Fruit fly (Drosophila melanogaster) whole organism, adult: ENCODE data around the gene CG31301.

ENCODE experiments used
- CG11617 ChIP-seq: fragments of 200-800 bp; sonication (Bioruptor generic); optimal IDR thresholded peaks from 2 replicates; lab custom pipeline; 2017; ENCODE audit warnings: mild to moderate bottlenecking, missing biosample characterization, missing genetic modification reagents, missing genetic modification characterization
- CG12768 ChIP-seq: fragments of 200-800 bp; sonication (Bioruptor generic); optimal IDR thresholded peaks from 2 replicates; lab custom pipeline; 2017; ENCODE audit warnings: missing biosample characterization, missing genetic modification characterization, mild to moderate bottlenecking, moderate library complexity, missing genetic modification reagents
- CG14711 ChIP-seq: fragments of 200-800 bp; sonication (Bioruptor generic); optimal IDR thresholded peaks from 2 replicates; lab custom pipeline; 2018; ENCODE audit warnings: missing biosample characterization, mild to moderate bottlenecking, missing genetic modification characterization, moderate library complexity
- CG1620 ChIP-seq: fragments of 200-800 bp; sonication (Bioruptor generic); optimal IDR thresholded peaks from 2 replicates; lab custom pipeline; 2016; ENCODE audit warnings: missing biosample characterization, missing genetic modification characterization
- CG33017 ChIP-seq: fragments of 200-800 bp; sonication (Bioruptor generic); optimal IDR thresholded peaks from 2 replicates; lab custom pipeline; 2018; ENCODE audit warnings: missing biosample characterization, mild to moderate bottlenecking, missing genetic modification characterization, moderate library complexity
- CG5204 ChIP-seq: fragments of 200-800 bp; sonication (Bioruptor generic); optimal IDR thresholded peaks from 2 replicates; lab custom pipeline; 2016; ENCODE audit warnings: missing biosample characterization, missing genetic modification characterization
- CG7045 ChIP-seq: fragments of 200-800 bp; sonication (Bioruptor generic); optimal IDR thresholded peaks from 2 replicates; lab custom pipeline; 2017; ENCODE audit warnings: missing biosample characterization, mild to moderate bottlenecking, missing genetic modification characterization
- CG7101 ChIP-seq: fragments of 200-800 bp; sonication (Bioruptor generic); optimal IDR thresholded peaks from 2 replicates; lab custom pipeline; 2018; ENCODE audit warnings: missing biosample characterization, mild to moderate bottlenecking, missing genetic modification characterization, moderate library complexity
- Clk ChIP-seq: fragments of 200-800 bp; sonication (Bioruptor generic); optimal IDR thresholded peaks from 2 replicates; lab custom pipeline; 2017; ENCODE audit warnings: missing biosample characterization, missing genetic modification characterization
- Crg-1 ChIP-seq: fragments of 200-800 bp; sonication (Bioruptor generic); optimal IDR thresholded peaks from 2 replicates; lab custom pipeline; 2016; ENCODE audit warnings: missing biosample characterization, missing genetic modification characterization
- Hr96 ChIP-seq: fragments of 200-800 bp; sonication (Bioruptor generic); optimal IDR thresholded peaks from 2 replicates; lab custom pipeline; 2016; ENCODE audit warnings: missing biosample characterization, missing genetic modification characterization
- Mnt ChIP-seq: fragments of 200-800 bp; sonication (Bioruptor generic); optimal IDR thresholded peaks from 2 replicates; lab custom pipeline; 2016; ENCODE audit warnings: missing biosample characterization, mild to moderate bottlenecking, missing genetic modification characterization
- bab1 ChIP-seq: fragments of 200-800 bp; sonication (Bioruptor generic); optimal IDR thresholded peaks from 3 replicates; lab custom pipeline; 2019; ENCODE audit warnings: missing biosample characterization, mild to moderate bottlenecking, missing genetic modification characterization, moderate library complexity
- cic ChIP-seq: fragments of 200-800 bp; sonication (Bioruptor generic); optimal IDR thresholded peaks from 2 replicates; lab custom pipeline; 2017; ENCODE audit warnings: missing biosample characterization, mild to moderate bottlenecking, missing genetic modification characterization, moderate library complexity
- cnc ChIP-seq, 2 experiments: fragments of >200 bp; optimal IDR thresholded peaks; 2 replicates each; lab custom pipeline; 2017
- kay ChIP-seq: fragments of 200-800 bp; sonication (Bioruptor generic); peaks from one replicate; lab custom pipeline; 2016; ENCODE audit warnings: missing biosample characterization, missing genetic modification characterization, borderline replicate concordance
- ovo ChIP-seq: fragments of 200-800 bp; sonication (Bioruptor generic); optimal IDR thresholded peaks from 2 replicates; lab custom pipeline; 2016; ENCODE audit warnings: missing biosample characterization, missing genetic modification characterization
- pad ChIP-seq: fragments of 200-800 bp; sonication (Bioruptor generic); optimal IDR thresholded peaks from 3 replicates; lab custom pipeline; 2017; ENCODE audit warnings: missing biosample characterization, missing genetic modification characterization, mild to moderate bottlenecking, moderate library complexity, missing genetic modification reagents
- tj ChIP-seq: fragments of 200-800 bp; sonication (Bioruptor generic); optimal IDR thresholded peaks from 3 replicates; lab custom pipeline; 2017; ENCODE audit warnings: missing biosample characterization, mild to moderate bottlenecking, missing genetic modification characterization, moderate library complexity
- toe ChIP-seq: fragments of 200-800 bp; sonication (Bioruptor generic); optimal IDR thresholded peaks from 2 replicates; lab custom pipeline; 2016; ENCODE audit warnings: missing biosample characterization, missing genetic modification characterization

Gene CG31301

dm6 chr3R:15346018-15346383 is at the start of gene CG31301, which contains the start of gene Surf4:
Gene CG31301 (plus strand): TSS chr3R:15346205.
Gene Surf4 (minus strand): TSS chr3R:15346176.
- no peak for TF ChIP-seq tj (GFP tag; lab: Kevin White, UChicago)
- TF ChIP-seq bab1 (GFP tag; lab: Kevin White, UChicago) = peak; percentile 41
- TF ChIP-seq Mnt (GFP tag; lab: Kevin White, UChicago) = peak; percentile 84

dm6 chr3R:15297904-15298303 is 48.1 kb upstream of the CG31301 start:
- TF ChIP-seq kay (GFP tag; lab: Kevin White, UChicago) (peak; percentile 95), pad (peak; percentile 26), CG14711 (tag; lab: Kevin White, UChicago) (no peak), CG11617 (GFP tag; lab: Kevin White, UChicago) (no peak), Mnt (GFP tag; lab: Kevin White, UChicago) (peak; percentile 45), cic (GFP tag; lab: Kevin White, UChicago) (peak; percentile 50), CG12768 (GFP tag; lab: Kevin White, UChicago) (peak; percentile 36)

- TF ChIP-seq CG7045 (GFP tag; lab: Kevin White, UChicago) = no peak
- no peak for TF ChIP-seq toe (GFP tag; lab: Kevin White, UChicago)
- no peak for TF ChIP-seq CG7101 (tag; lab: Kevin White, UChicago)
- no peak for TF ChIP-seq bab1 (GFP tag; lab: Kevin White, UChicago)
- TF ChIP-seq Clk (GFP tag; lab: Kevin White, UChicago) = no peak
- TF ChIP-seq CG11617 (GFP tag; lab: Kevin White, UChicago) = no peak
- no peak for TF ChIP-seq Mnt (GFP tag; lab: Kevin White, UChicago)
- TF ChIP-seq CG14711 (tag; lab: Kevin White, UChicago) = no peak
- TF ChIP-seq Hr96 (GFP tag; lab: Kevin White, UChicago) = no peak
- TF ChIP-seq kay (GFP tag; lab: Kevin White, UChicago) = no peak
- TF ChIP-seq pad = no peak
Measured at dm6 chr3R:15305246-15305645, 40.8 kb upstream of the CG31301 start.

DNA sequence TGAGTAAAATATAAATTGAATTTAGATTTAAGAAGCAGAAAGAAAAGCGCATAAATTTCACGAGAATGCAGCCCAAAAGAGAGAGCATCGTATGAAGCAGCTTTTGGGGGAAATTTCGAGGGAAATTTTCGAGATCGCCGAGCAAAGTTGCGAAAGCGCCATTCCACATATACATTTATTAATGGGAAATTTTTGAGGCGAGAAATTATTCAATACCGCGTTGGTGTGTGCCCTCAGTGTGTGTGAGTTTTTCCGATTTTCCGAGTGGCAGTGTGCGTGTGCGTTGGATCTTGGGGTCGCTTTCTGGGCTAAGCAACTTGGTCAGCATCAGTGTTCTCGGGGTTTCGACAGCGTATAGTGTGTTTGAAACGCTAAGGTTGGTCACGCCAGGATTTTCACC is 36.1 kb upstream of the CG31301 start, which contains the start of gene Tm2:
Tm2 (plus strand) TSS at position 270 of the 400 bp plus-strand sequence.
- no peak for TF ChIP-seq ovo (GFP tag; lab: Kevin White, UChicago)

DNA sequence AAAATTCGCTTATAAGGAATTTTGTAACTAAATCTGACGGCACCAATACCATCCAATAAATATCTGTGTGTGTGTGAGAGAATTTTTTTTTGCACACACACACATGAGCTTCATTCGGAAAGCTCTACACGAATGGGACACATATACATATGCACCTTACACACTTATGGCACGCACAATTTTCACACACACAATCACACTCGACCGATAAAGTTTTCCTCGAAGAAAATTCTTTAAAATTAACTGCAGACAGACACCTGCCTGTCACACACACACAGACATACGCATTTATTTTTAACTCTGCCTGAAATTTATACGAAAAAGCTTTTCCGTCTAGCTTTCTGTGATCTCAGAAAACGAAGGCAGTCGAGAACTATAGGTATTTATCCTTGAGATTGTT is 35.3 kb upstream of the CG31301 start:
- no peak for TF ChIP-seq CG11617 (GFP tag; lab: Kevin White, UChicago)
- no peak for TF ChIP-seq CG7101 (tag; lab: Kevin White, UChicago)
- TF ChIP-seq cnc (optimal IDR thresholded peaks at IDR 0.05; lab: Kevin White, UChicago) = no peak
- TF ChIP-seq toe (GFP tag; lab: Kevin White, UChicago) = no peak
- TF ChIP-seq ovo (GFP tag; lab: Kevin White, UChicago) = no peak
- no peak for TF ChIP-seq Hr96 (GFP tag; lab: Kevin White, UChicago)
- no peak for TF ChIP-seq bab1 (GFP tag; lab: Kevin White, UChicago)

DNA sequence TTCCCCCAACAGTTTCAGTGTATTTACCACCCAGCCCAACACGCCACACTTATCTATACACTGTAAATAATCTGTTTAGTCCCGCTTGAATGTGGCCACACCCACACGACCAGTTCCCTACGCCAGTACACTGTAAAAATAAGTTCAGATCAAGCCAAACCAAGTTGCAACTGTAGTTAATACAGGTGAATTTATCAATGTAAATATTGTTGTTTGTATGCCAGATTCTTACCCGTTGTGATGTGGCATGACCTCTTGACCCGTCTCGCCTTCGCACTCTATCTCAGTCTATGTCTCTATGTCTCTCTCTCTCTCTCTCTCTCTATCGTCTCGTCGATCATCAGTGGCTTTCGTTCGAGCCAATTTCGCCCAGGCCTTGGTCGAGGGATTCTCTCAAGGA is 32.2 kb upstream of the CG31301 start:
- TF ChIP-seq Crg-1 (GFP tag; lab: Kevin White, UChicago) (no peak), CG1620 (GFP tag; lab: Kevin White, UChicago) (no peak), CG11617 (GFP tag; lab: Kevin White, UChicago) (no peak), kay (GFP tag; lab: Kevin White, UChicago) (no peak), cnc (optimal IDR thresholded peaks at IDR 0.05; lab: Kevin White, UChicago) (no peak)

- TF ChIP-seq Crg-1 (GFP tag; lab: Kevin White, UChicago) (no peak), CG7101 (tag; lab: Kevin White, UChicago) (no peak), cnc (optimal IDR thresholded peaks at IDR 0.05; lab: Kevin White, UChicago) (no peak), bab1 (GFP tag; lab: Kevin White, UChicago) (no peak), tj (GFP tag; lab: Kevin White, UChicago) (no peak), CG33017 (tag; lab: Kevin White, UChicago) (no peak)
Measured at dm6 chr3R:15316326-15316725, 29.7 kb upstream of the CG31301 start, which contains the start of gene CG14866. Gene CG14866 (plus strand): TSS chr3R:15316471.

DNA sequence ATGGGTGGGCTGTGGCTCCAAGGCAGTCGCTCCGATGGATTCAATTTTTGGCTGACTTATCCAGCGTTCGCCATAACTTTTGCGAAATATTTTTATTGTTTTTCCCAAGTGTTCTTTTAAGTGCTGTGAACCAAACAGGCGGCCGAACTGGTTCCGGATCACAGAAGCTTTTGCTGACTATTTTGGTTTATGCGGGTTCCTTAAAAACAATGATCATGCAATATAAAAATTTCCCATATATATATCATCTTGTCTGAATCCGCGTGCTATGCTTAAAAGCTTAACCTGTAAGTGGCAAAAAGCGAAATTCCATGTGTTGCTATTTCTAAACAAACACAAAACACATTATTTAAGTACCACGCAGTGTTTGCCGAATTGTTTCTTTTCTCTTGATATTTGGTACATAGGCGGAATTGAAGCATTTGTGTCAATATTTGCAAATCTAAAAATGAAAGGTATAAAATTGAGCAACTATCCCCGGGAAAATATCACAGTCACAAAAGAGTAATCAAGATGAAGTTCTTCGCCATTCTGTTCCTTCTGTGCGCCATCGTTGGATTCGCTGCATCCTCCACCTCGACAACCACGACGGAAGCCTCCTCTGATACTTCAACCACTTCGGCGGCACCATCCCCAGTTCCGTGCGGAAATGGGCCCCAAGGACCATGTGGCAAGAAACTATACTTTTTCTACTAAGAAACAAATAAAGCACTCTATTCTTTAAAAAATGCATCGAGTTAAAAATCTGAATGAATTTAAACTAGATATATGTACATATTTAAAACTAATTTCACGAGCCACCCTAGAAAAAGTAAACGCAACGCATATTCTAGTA is 25.9 kb upstream of the CG31301 start, which contains the start of the genes CG6276 and CG44040:
CG6276 (minus strand) TSS at position 158 of the 835 bp plus-strand sequence.
CG44040 (plus strand) TSS at position 467 of the 835 bp plus-strand sequence.
- peak; percentile 34 for TF ChIP-seq CG14711 (tag; lab: Kevin White, UChicago)
- no peak for TF ChIP-seq Crg-1 (GFP tag; lab: Kevin White, UChicago)
- peak; percentile 62 for TF ChIP-seq CG33017 (tag; lab: Kevin White, UChicago)
- TF ChIP-seq cnc (optimal IDR thresholded peaks at IDR 0.05; lab: Kevin White, UChicago) = peak in 1 of 2 experiments; percentile 38
- TF ChIP-seq Clk (GFP tag; lab: Kevin White, UChicago) = no peak
- peak; percentile 53 for TF ChIP-seq CG7045 (GFP tag; lab: Kevin White, UChicago)
- TF ChIP-seq CG7101 (tag; lab: Kevin White, UChicago) = peak; percentile 76
- no peak for TF ChIP-seq kay (GFP tag; lab: Kevin White, UChicago)
- TF ChIP-seq toe (GFP tag; lab: Kevin White, UChicago) = peak; percentile 48
- TF ChIP-seq CG12768 (GFP tag; lab: Kevin White, UChicago) = peak; percentile 37
- peak; percentile 7 for TF ChIP-seq ovo (GFP tag; lab: Kevin White, UChicago)
- TF ChIP-seq CG1620 (GFP tag; lab: Kevin White, UChicago) = peak; percentile 32
- no peak for TF ChIP-seq cic (GFP tag; lab: Kevin White, UChicago)
- peak; percentile 73 for TF ChIP-seq CG5204
- peak; percentile 73 for TF ChIP-seq CG11617 (GFP tag; lab: Kevin White, UChicago)
- TF ChIP-seq bab1 (GFP tag; lab: Kevin White, UChicago) = peak; percentile 42
- TF ChIP-seq Hr96 (GFP tag; lab: Kevin White, UChicago) = no peak
- peak; percentile 42 for TF ChIP-seq tj (GFP tag; lab: Kevin White, UChicago)
- peak; percentile 27 for TF ChIP-seq Mnt (GFP tag; lab: Kevin White, UChicago)
- peak; percentile 43 for TF ChIP-seq pad
